Worm (Caenorhabditis elegans): ENCODE data around the gene aldo-2.

aldo-2 gene

ce11 chrIII:5882284-5882683 lies 5.9 kb upstream of the aldo-2 start (continued):
- 0 out of 2 replicates have a peak, but pooled peaks have one; percentile 55 for TF ChIP-seq madf-3 (GFP tag; IDR thresholded peaks at IDR 0.05)

DNA sequence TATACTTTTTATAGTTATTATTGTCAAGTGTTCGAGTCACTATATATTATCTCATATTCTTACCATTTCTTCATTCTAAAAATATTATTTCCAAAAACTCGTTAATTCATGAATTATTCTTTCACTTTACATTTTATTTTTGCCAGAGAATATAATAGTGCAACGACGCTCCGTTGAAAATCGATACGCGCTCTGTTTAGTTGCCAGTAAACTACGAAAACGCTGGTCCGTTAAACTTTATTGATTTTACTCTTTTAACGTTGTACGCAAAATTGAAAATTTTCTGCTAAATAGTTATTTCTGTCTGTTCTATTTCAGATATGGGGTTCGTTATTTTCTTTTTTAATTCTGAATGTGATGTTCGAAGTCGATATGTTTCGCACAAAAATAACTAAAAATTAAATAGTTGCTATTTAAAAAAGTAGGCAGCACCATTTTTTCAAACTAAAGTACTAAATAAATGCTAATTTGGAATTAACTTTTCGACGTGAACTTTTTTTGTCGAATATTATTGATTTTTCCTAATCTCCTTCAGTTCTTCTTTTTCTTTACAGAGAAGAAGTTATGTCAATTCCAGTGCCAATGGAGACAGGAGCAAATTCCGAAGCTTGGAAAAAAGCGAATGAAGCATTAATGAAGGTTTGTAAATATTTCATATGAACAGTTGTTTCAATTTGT lies 3.0 kb upstream of the aldo-2 start, which contains the start of gene hpo-10:
Gene hpo-10, plus strand, starts transcription at position 199 of the 678 bp plus-strand sequence.
- TF ChIP-seq lin-35 (GFP tag; optimal IDR thresholded peaks at IDR 0.05) (peak in 1 of 3 experiments; percentile 15), let-607 (tag; optimal IDR thresholded peaks at IDR 0.05) (peak in 1 of 2 experiments; percentile 5), ekl-4 (GFP tag; IDR thresholded peaks at IDR 0.05) (no peak), madf-6 (GFP tag; IDR thresholded peaks at IDR 0.05) (peak; percentile 36; the same call in 1 of the 2 replicates), attf-3 (GFP tag; conservative IDR thresholded peaks at IDR 0.05) (peak; percentile 83), hsf-1 (GFP tag; IDR thresholded peaks at IDR 0.05) (0 out of 2 replicates have a peak, but pooled peaks have one; percentile 38), chd-7 (tag; optimal IDR thresholded peaks at IDR 0.05) (no peak), dpff-1 (tag; optimal IDR thresholded peaks at IDR 0.05) (peak; percentile 31), mcd-1 (GFP tag; IDR thresholded peaks at IDR 0.05) (peak; percentile 21; the same call in 1 of the 2 replicates), lin-40 (tag; optimal IDR thresholded peaks at IDR 0.05) (peak; percentile 3)

DNA sequence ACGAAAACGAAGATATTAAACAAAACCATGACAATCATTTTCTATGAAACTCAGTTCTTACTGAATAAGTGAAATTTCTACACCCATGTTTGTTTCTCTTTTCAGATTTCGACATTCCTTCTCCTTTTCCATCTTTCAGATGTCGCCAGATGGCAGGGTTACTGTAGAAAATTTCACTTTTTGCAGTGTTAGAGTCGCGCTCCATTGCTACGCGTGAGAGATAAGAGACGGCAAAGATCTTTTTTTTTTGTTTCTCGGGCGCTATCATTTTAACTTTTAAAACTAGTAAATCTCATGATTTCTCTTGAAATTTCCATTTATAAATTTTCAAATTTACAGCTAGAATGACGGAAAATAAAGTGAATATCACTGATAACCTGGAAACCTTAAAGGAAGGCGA lies 1.8 kb upstream of the aldo-2 start, which contains the start of the genes mig-21 and F01F1.2:
Gene mig-21, minus strand, starts transcription at position 166 of the 400 bp plus-strand sequence.
Gene F01F1.2, plus strand, starts transcription at position 340 of the 400 bp plus-strand sequence.
- TF ChIP-seq Y67H2A.10 (GFP tag; conservative IDR thresholded peaks at IDR 0.05) (no peak), B0336.3 (GFP tag; IDR thresholded peaks at IDR 0.05) (no peak), hmg-1.2 (GFP tag; IDR thresholded peaks at IDR 0.05) (peak; percentile 88; the same call in 1 of the 2 replicates), nhr-80 (tag; optimal IDR thresholded peaks at IDR 0.05) (no peak), lsl-1 (GFP tag; optimal IDR thresholded peaks at IDR 0.05) (peak; percentile 25), cebp-1 (GFP tag; IDR thresholded peaks at IDR 0.05) (no peak), cebp-1 (tag; optimal IDR thresholded peaks at IDR 0.05) (peak; percentile 29), snpc-1.3 (tag; optimal IDR thresholded peaks at IDR 0.05; ENCODE audit: insufficient read depth) (no peak), sdz-38 (tag; optimal IDR thresholded peaks at IDR 0.05) (no peak), fkh-3 (tag; optimal IDR thresholded peaks at IDR 0.05) (no peak)

- no peak for TF ChIP-seq zim-3 (tag; optimal IDR thresholded peaks at IDR 0.05)
- TF ChIP-seq hsf-1 (GFP tag; IDR thresholded peaks at IDR 0.05), result 0 out of 2 replicates have a peak, but pooled peaks have one; percentile 20
- TF ChIP-seq let-607 (tag; optimal IDR thresholded peaks at IDR 0.05), result peak in 1 of 2 experiments; percentile 27
- TF ChIP-seq ztf-26 (tag; optimal IDR thresholded peaks at IDR 0.05), result peak; percentile 2
- no peak for TF ChIP-seq ceh-40 (GFP tag; IDR thresholded peaks at IDR 0.05)
- TF ChIP-seq chd-7 (tag; optimal IDR thresholded peaks at IDR 0.05), result no peak
- TF ChIP-seq snpc-1.1 (tag; optimal IDR thresholded peaks at IDR 0.05; ENCODE audit: insufficient read depth), result no peak
- TF ChIP-seq K12H6.12 (tag; optimal IDR thresholded peaks at IDR 0.05), result no peak
- TF ChIP-seq ama-1 (optimal IDR thresholded peaks at IDR 0.05), result peak; percentile 43
- no peak for TF ChIP-seq ama-1 (GFP tag; optimal IDR thresholded peaks at IDR 0.05)
- no peak for TF ChIP-seq unc-62 (GFP tag; optimal IDR thresholded peaks at IDR 0.05)
- TF ChIP-seq mel-28 (tag; optimal IDR thresholded peaks at IDR 0.05; ENCODE audit: borderline replicate concordance), result no peak
- TF ChIP-seq pbrm-1 (GFP tag; IDR thresholded peaks at IDR 0.05), result no peak
- TF ChIP-seq nhr-80 (tag; optimal IDR thresholded peaks at IDR 0.05), result peak; percentile 29
- TF ChIP-seq F57C9.4 (tag; optimal IDR thresholded peaks at IDR 0.05), result no peak
- 0 out of 2 replicates have a peak, but pooled peaks have one; percentile 7 for TF ChIP-seq hmg-1.2 (GFP tag; IDR thresholded peaks at IDR 0.05)
- TF ChIP-seq somi-1 (GFP tag; optimal IDR thresholded peaks at IDR 0.05), result no peak
- TF ChIP-seq madf-3 (GFP tag; IDR thresholded peaks at IDR 0.05), result no peak
- TF ChIP-seq lin-54 (GFP tag; optimal IDR thresholded peaks at IDR 0.05), result peak; percentile 4
- TF ChIP-seq cebp-1 (GFP tag; IDR thresholded peaks at IDR 0.05), result no peak
- TF ChIP-seq cebp-1 (tag; optimal IDR thresholded peaks at IDR 0.05), result peak; percentile 8
Measured at ce11 chrIII:5876867-5877641, 629 bp upstream of the aldo-2 start.

All from whole organism, young adult.